Fruit fly (Drosophila melanogaster) whole organism, prepupa: ENCODE results near the gene ome.
A peak's percentile ranks its signal among the peaks of the same experiment; 100 is the strongest.

ENCODE experiments used
- Blimp-1 ChIP-seq: fragments of 200-800 bp; sonication (Bioruptor generic); optimal IDR thresholded peaks from 3 replicates; lab custom pipeline; 2017; ENCODE audit warnings: missing biosample characterization, missing genetic modification characterization, mild to moderate bottlenecking, moderate library complexity, missing genetic modification reagents
- CG10631 ChIP-seq: fragments of 200-800 bp; sonication (Bioruptor generic); optimal IDR thresholded peaks from 2 replicates; lab custom pipeline; 2016; ENCODE audit warnings: missing biosample characterization, missing genetic modification characterization
- CG11294 ChIP-seq: fragments of 200-800 bp; sonication (Bioruptor generic); IDR thresholded peaks from 2 replicates; pipeline ENCODE4 v1.3.6; 2022; ENCODE audit warnings: missing biosample characterization, missing genetic modification characterization
- CG11762 ChIP-seq: fragments of 200-800 bp; sonication (Bioruptor generic); optimal IDR thresholded peaks from 3 replicates; lab custom pipeline; 2016; ENCODE audit warnings: missing biosample characterization, missing genetic modification characterization; ENCODE audit not compliant: insufficient read depth
- CG11902 ChIP-seq: fragments of 200-800 bp; sonication (Bioruptor generic); optimal IDR thresholded peaks from 3 replicates; lab custom pipeline; 2016; ENCODE audit warnings: missing biosample characterization, missing genetic modification characterization
- CG15336 ChIP-seq: fragments of 200-800 bp; sonication (Bioruptor generic); IDR thresholded peaks from 2 replicates; pipeline ENCODE4 v1.3.6; 2022; ENCODE audit warnings: missing biosample characterization, missing genetic modification characterization
- CG16779 ChIP-seq: fragments of 200-800 bp; sonication (Bioruptor generic); optimal IDR thresholded peaks from 3 replicates; lab custom pipeline; 2017; ENCODE audit warnings: missing biosample characterization, mild to moderate bottlenecking, missing genetic modification characterization
- CG31627 ChIP-seq: fragments of 200-800 bp; sonication (Bioruptor generic); optimal IDR thresholded peaks from 3 replicates; lab custom pipeline; 2016; ENCODE audit warnings: missing biosample characterization, missing genetic modification characterization
- CG34406 ChIP-seq: fragments of 200-800 bp; sonication (Bioruptor generic); optimal IDR thresholded peaks from 3 replicates; lab custom pipeline; 2016; ENCODE audit warnings: missing biosample characterization, missing genetic modification characterization
- CG3919 ChIP-seq: fragments of 200-800 bp; sonication (Bioruptor generic); optimal IDR thresholded peaks from 3 replicates; lab custom pipeline; 2016; ENCODE audit warnings: missing biosample characterization, missing genetic modification characterization
- CG6276 ChIP-seq: fragments of 200-800 bp; sonication (Bioruptor generic); optimal IDR thresholded peaks from 2 replicates; lab custom pipeline; 2017; ENCODE audit warnings: missing biosample characterization, mild to moderate bottlenecking, missing genetic modification characterization
- CG6808 ChIP-seq: fragments of 200-800 bp; sonication (Bioruptor generic); optimal IDR thresholded peaks from 3 replicates; lab custom pipeline; 2017; ENCODE audit warnings: missing biosample characterization, missing genetic modification characterization, mild to moderate bottlenecking, moderate library complexity, missing genetic modification reagents
- CG6854 ChIP-seq: fragments of 200-800 bp; sonication (Bioruptor generic); optimal IDR thresholded peaks from 2 replicates; lab custom pipeline; 2017; ENCODE audit warnings: missing biosample characterization, mild to moderate bottlenecking, missing genetic modification characterization
- CG7368 ChIP-seq: fragments of 200-800 bp; sonication (Bioruptor generic); optimal IDR thresholded peaks from 3 replicates; lab custom pipeline; 2016; ENCODE audit warnings: missing biosample characterization, missing genetic modification characterization
- CG8119 ChIP-seq: fragments of 200-800 bp; sonication (Bioruptor generic); IDR thresholded peaks from 3 replicates; pipeline ENCODE4 v1.3.6; 2022; ENCODE audit warnings: missing biosample characterization, missing genetic modification characterization
- CG8632 ChIP-seq: fragments of 200-800 bp; sonication (Bioruptor generic); optimal IDR thresholded peaks from 3 replicates; lab custom pipeline; 2016; ENCODE audit warnings: missing biosample characterization, missing genetic modification characterization
- CG9139 ChIP-seq: fragments of 200-800 bp; sonication (Bioruptor generic); optimal IDR thresholded peaks from 3 replicates; lab custom pipeline; 2017; ENCODE audit warnings: missing biosample characterization, mild to moderate bottlenecking, missing genetic modification characterization
- Eip75B ChIP-seq: fragments of 200-800 bp; sonication (Bioruptor generic); optimal IDR thresholded peaks from 3 replicates; lab custom pipeline; 2016; ENCODE audit warnings: missing biosample characterization, missing genetic modification characterization
- Eip78C ChIP-seq: fragments of 200-800 bp; sonication (Bioruptor generic); peaks from one replicate; lab custom pipeline; 2016; ENCODE audit warnings: missing biosample characterization, missing genetic modification characterization
- Eip93F ChIP-seq: fragments of 200-800 bp; sonication (Bioruptor generic); optimal IDR thresholded peaks from 2 replicates; lab custom pipeline; 2016; ENCODE audit warnings: missing biosample characterization, mild to moderate bottlenecking, missing genetic modification characterization
- Ets96B ChIP-seq: fragments of 200-800 bp; optimal IDR thresholded peaks from 2 replicates; lab custom pipeline; 2019; ENCODE audit warnings: missing biosample characterization, mild to moderate bottlenecking, missing genetic modification characterization, moderate library complexity
- Gug ChIP-seq: fragments of 200-800 bp; sonication (Bioruptor generic); IDR thresholded peaks from 2 replicates; pipeline ENCODE4 v1.3.6; 2022; ENCODE audit warnings: missing biosample characterization, missing genetic modification characterization
- Hr38 ChIP-seq: sonication (Bioruptor generic); optimal IDR thresholded peaks from 2 replicates; lab custom pipeline; 2016; ENCODE audit warnings: missing biosample characterization, missing genetic modification characterization
- Hr39 ChIP-seq: fragments of 200-800 bp; sonication (Bioruptor generic); optimal IDR thresholded peaks from 2 replicates; lab custom pipeline; 2016; ENCODE audit warnings: missing biosample characterization, missing genetic modification characterization
- Hr4 ChIP-seq: fragments of 200-800 bp; sonication (Bioruptor generic); optimal IDR thresholded peaks from 3 replicates; lab custom pipeline; 2016; ENCODE audit warnings: missing biosample characterization, missing genetic modification characterization
- Lpt ChIP-seq: fragments of 200-800 bp; sonication (Bioruptor generic); optimal IDR thresholded peaks from 3 replicates; lab custom pipeline; 2016; ENCODE audit warnings: missing biosample characterization, missing genetic modification characterization
- Smox ChIP-seq: fragments of 200-800 bp; sonication (Bioruptor generic); optimal IDR thresholded peaks from 3 replicates; lab custom pipeline; 2016; ENCODE audit warnings: missing biosample characterization, missing genetic modification characterization
- Sox102F ChIP-seq: fragments of 200-800 bp; sonication (Bioruptor generic); optimal IDR thresholded peaks from 2 replicates; lab custom pipeline; 2016; ENCODE audit warnings: missing biosample characterization, mild to moderate bottlenecking, missing genetic modification characterization
- Sox15 ChIP-seq: fragments of 200-800 bp; sonication (Bioruptor generic); optimal IDR thresholded peaks from 3 replicates; lab custom pipeline; 2016; ENCODE audit warnings: missing biosample characterization, missing genetic modification characterization
- achi ChIP-seq: fragments of 200-800 bp; sonication (Bioruptor generic); optimal IDR thresholded peaks from 3 replicates; lab custom pipeline; 2016; ENCODE audit warnings: missing biosample characterization, missing genetic modification characterization
- acj6 ChIP-seq: fragments of 200-800 bp; sonication (Bioruptor generic); optimal IDR thresholded peaks from 3 replicates; lab custom pipeline; 2016; ENCODE audit warnings: missing biosample characterization, missing genetic modification characterization
- cyc ChIP-seq: fragments of 200-800 bp; sonication (Bioruptor generic); optimal IDR thresholded peaks from 3 replicates; lab custom pipeline; 2016; ENCODE audit warnings: missing biosample characterization, missing genetic modification characterization
- dsx ChIP-seq: fragments of 200-800 bp; optimal IDR thresholded peaks from 3 replicates; lab custom pipeline; 2019; ENCODE audit warnings: missing biosample characterization, mild to moderate bottlenecking, missing genetic modification characterization, moderate library complexity; ENCODE audit not compliant: poor library complexity, severe bottlenecking
- eg ChIP-seq: fragments of 200-800 bp; sonication (Bioruptor generic); IDR thresholded peaks from 3 replicates; pipeline ENCODE4 v1.3.6; 2022; ENCODE audit warnings: missing biosample characterization, missing genetic modification characterization
- esn ChIP-seq: fragments of 200-800 bp; sonication (Bioruptor generic); optimal IDR thresholded peaks from 2 replicates; lab custom pipeline; 2016; ENCODE audit warnings: missing biosample characterization, mild to moderate bottlenecking, missing genetic modification characterization, moderate library complexity
- fd59A ChIP-seq: fragments of 200-800 bp; sonication (Bioruptor generic); optimal IDR thresholded peaks from 2 replicates; lab custom pipeline; 2017; ENCODE audit warnings: missing biosample characterization, mild to moderate bottlenecking, missing genetic modification characterization, missing genetic modification reagents
- fd85E ChIP-seq: fragments of 200-800 bp; sonication (Bioruptor generic); optimal IDR thresholded peaks from 3 replicates; lab custom pipeline; 2016; ENCODE audit warnings: missing biosample characterization, missing genetic modification characterization
- fkh ChIP-seq: fragments of 200-800 bp; sonication (Bioruptor generic); optimal IDR thresholded peaks from 3 replicates; lab custom pipeline; 2017; ENCODE audit warnings: missing biosample characterization, mild to moderate bottlenecking, missing genetic modification characterization, moderate library complexity
- lz ChIP-seq: fragments of 200-800 bp; sonication (Bioruptor generic); optimal IDR thresholded peaks from 3 replicates; lab custom pipeline; 2016; ENCODE audit warnings: missing biosample characterization, missing genetic modification characterization
- net ChIP-seq: fragments of 200-800 bp; sonication (Bioruptor generic); optimal IDR thresholded peaks from 3 replicates; lab custom pipeline; 2016; ENCODE audit warnings: missing biosample characterization, missing genetic modification characterization
- pdm3 ChIP-seq: fragments of 200-800 bp; sonication (Bioruptor generic); optimal IDR thresholded peaks from 3 replicates; lab custom pipeline; 2016; ENCODE audit warnings: missing biosample characterization, missing genetic modification characterization
- salr ChIP-seq, 2 experiments: fragments of 200-800 bp; sonication (Bioruptor generic); optimal IDR thresholded peaks; 3 replicates each; lab custom pipeline; 2016 to 2018; ENCODE audit warnings: missing biosample characterization in 2 of 2, missing genetic modification characterization in 2 of 2, mild to moderate bottlenecking in 1 of 2
- spab ChIP-seq: fragments of 200-800 bp; sonication (Bioruptor generic); optimal IDR thresholded peaks from 2 replicates; lab custom pipeline; 2017; ENCODE audit warnings: missing biosample characterization, mild to moderate bottlenecking, missing genetic modification characterization, missing genetic modification reagents
- ss ChIP-seq, 2 experiments: fragments of 200-800 bp; sonication (Bioruptor generic); optimal IDR thresholded peaks; 2 replicates in 1 of 2; 3 replicates in 1 of 2; lab custom pipeline; 2017 to 2018; ENCODE audit warnings: mild to moderate bottlenecking in 2 of 2, missing biosample characterization in 2 of 2, missing genetic modification characterization in 2 of 2, moderate library complexity in 1 of 2
- topi ChIP-seq: fragments of 200-800 bp; sonication (Bioruptor generic); optimal IDR thresholded peaks from 3 replicates; lab custom pipeline; 2016; ENCODE audit warnings: missing biosample characterization, missing genetic modification characterization
- vri ChIP-seq: fragments of 200-800 bp; sonication (Bioruptor generic); optimal IDR thresholded peaks from 3 replicates; lab custom pipeline; 2016; ENCODE audit warnings: missing biosample characterization, mild to moderate bottlenecking, missing genetic modification characterization

The ome gene

DNA sequence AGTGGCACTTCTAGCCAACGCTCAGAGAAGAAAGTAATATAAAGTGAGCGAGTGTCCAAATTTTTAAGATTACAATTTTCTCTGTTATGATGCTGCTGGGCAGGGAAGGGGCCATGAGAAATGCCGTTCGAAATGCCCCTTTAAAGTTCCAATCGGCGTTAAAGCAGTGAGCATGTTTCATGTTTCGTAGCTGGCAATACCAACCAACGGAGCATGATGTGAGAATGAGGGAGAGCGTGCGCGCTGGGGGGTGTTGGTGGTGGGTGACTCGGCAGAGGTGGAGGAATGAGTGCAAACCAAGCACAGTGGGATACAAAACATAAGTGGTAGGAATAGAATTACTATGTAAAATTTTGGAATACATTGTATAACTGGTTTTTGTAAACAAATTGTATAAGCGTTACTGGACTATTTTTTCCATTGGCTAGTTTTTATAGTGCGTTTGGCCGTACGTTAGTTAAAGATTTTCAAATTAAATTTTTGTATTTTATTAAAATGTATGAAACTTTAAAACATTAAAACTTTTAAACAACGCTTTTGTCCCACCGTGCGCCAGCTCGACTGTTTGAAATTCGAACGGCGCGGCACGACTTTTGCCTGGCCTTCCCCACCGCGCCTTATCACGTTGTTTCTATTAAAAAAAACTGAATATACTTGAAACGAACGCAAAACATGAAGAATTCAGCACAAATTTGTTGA is 86.6 kb downstream of the ome start (continued):
- peak; percentile 100 for TF ChIP-seq Lpt (GFP tag; lab: Kevin White, UChicago)
- TF ChIP-seq achi, result peak; percentile 99
- peak; percentile 99 for TF ChIP-seq CG11902 (GFP tag; lab: Kevin White, UChicago)
- TF ChIP-seq CG15336 (GFP tag; lab: Robert Waterston, UW), result peak; percentile 100
- peak; percentile 98 for TF ChIP-seq vri (GFP tag; lab: Kevin White, UChicago)
- TF ChIP-seq CG16779, result peak; percentile 99
- TF ChIP-seq fd59A (GFP tag; lab: Kevin White, UChicago), result peak; percentile 99
- peak; percentile 100 for TF ChIP-seq Eip78C
- peak; percentile 100 for TF ChIP-seq Ets96B (tag; lab: Kevin White, UChicago)
- TF ChIP-seq Hr38, result peak; percentile 84
- TF ChIP-seq CG10631 (GFP tag; lab: Kevin White, UChicago), result peak; percentile 100
- peak; percentile 100 for TF ChIP-seq Hr4 (GFP tag; lab: Kevin White, UChicago)
- TF ChIP-seq pdm3 (GFP tag; lab: Kevin White, UChicago), result peak; percentile 100
- peak; percentile 99 for TF ChIP-seq fkh
- peak; percentile 99 for TF ChIP-seq CG7368 (GFP tag; lab: Kevin White, UChicago)
- TF ChIP-seq cyc (GFP tag; lab: Kevin White, UChicago), result peak; percentile 99
- TF ChIP-seq Blimp-1 (GFP tag; lab: Kevin White, UChicago), result peak; percentile 97

- TF ChIP-seq CG11762 (GFP tag; lab: Kevin White, UChicago) (peak; percentile 21), fd85E (GFP tag; lab: Kevin White, UChicago) (no peak), CG15336 (GFP tag; lab: Robert Waterston, UW) (peak; percentile 82), Hr4 (GFP tag; lab: Kevin White, UChicago) (peak; percentile 77), Smox (GFP tag; lab: Kevin White, UChicago) (peak; percentile 68), Eip93F (GFP tag; lab: Kevin White, UChicago) (no peak), Sox102F (GFP tag; lab: Kevin White, UChicago) (peak; percentile 63), dsx (GFP tag; lab: Kevin White, UChicago) (no peak), topi (GFP tag; lab: Kevin White, UChicago) (peak; percentile 49), CG6808 (no peak), Eip78C (peak; percentile 87), lz (GFP tag; lab: Kevin White, UChicago) (peak; percentile 59), salr (GFP tag; optimal IDR thresholded peaks at IDR 0.05; lab: Kevin White, UChicago) (no peak), cyc (GFP tag; lab: Kevin White, UChicago) (peak; percentile 48), CG9139 (GFP tag; lab: Kevin White, UChicago) (no peak), CG11294 (peak; percentile 9; the same call in 1 of the 2 replicates), CG6854 (GFP tag; lab: Kevin White, UChicago) (no peak), CG34406 (peak; percentile 36), fkh (no peak), CG8632 (GFP tag; lab: Kevin White, UChicago) (peak; percentile 32), CG16779 (no peak), eg (GFP tag; lab: Robert Waterston, UW) (peak; percentile 59), Sox15 (GFP tag; lab: Kevin White, UChicago) (no peak), CG7368 (GFP tag; lab: Kevin White, UChicago) (peak; percentile 9), Blimp-1 (GFP tag; lab: Kevin White, UChicago) (no peak), esn (GFP tag; lab: Kevin White, UChicago) (peak; percentile 65), acj6 (GFP tag; lab: Kevin White, UChicago) (peak; percentile 49), Hr39 (GFP tag; lab: Kevin White, UChicago) (peak; percentile 55), Eip75B (GFP tag; lab: Kevin White, UChicago) (peak; percentile 64), Gug (peak; percentile 45; the same call in 1 of the 2 replicates), spab (GFP tag; lab: Kevin White, UChicago) (no peak), CG31627 (GFP tag; lab: Kevin White, UChicago) (peak; percentile 59), Hr38 (no peak), net (peak; percentile 27), vri (GFP tag; lab: Kevin White, UChicago) (peak; percentile 45), CG3919 (GFP tag; lab: Kevin White, UChicago) (peak; percentile 58), CG8119 (GFP tag; lab: Robert Waterston, UW) (peak; percentile 63; the same call in 2 of the 3 replicates), CG6276 (GFP tag; lab: Kevin White, UChicago) (peak; percentile 67), ss (GFP tag; optimal IDR thresholded peaks at IDR 0.05; lab: Kevin White, UChicago) (no peak)
Measured at dm6 chr3L:14759984-14760626, 87.5 kb downstream of the ome start.
